Worm (Caenorhabditis elegans) whole organism, L2 larva: Measurements from ENCODE around the gene zmp-2.

Source experiments
- C34F6.9 ChIP-seq: fragments of 150-350 bp; optimal IDR thresholded peaks from 2 replicates; lab custom pipeline; 2014; ENCODE audit warnings: missing biosample characterization, missing genetic modification characterization
- F13H6.1 ChIP-seq: sonication (generic microtip); optimal IDR thresholded peaks from 2 replicates; lab custom pipeline; 2016; ENCODE audit warnings: missing genetic modification characterization, missing compliant biosample characterization
- Y55F3AM.14 ChIP-seq: fragments of 200-800 bp; sonication (Bioruptor generic); optimal IDR thresholded peaks from 2 replicates; lab custom pipeline; 2018; ENCODE audit warnings: mild to moderate bottlenecking, missing genetic modification characterization, missing compliant biosample characterization
- alr-1 ChIP-seq: fragments of 150-350 bp; optimal IDR thresholded peaks from 2 replicates; lab custom pipeline; 2014; ENCODE audit warnings: missing biosample characterization, missing genetic modification characterization
- blmp-1 ChIP-seq: sonication (generic microtip); optimal IDR thresholded peaks from 2 replicates; lab custom pipeline; 2017; ENCODE audit warnings: missing genetic modification characterization, mild to moderate bottlenecking, missing compliant biosample characterization, antibody characterized with exemption, moderate library complexity; ENCODE audit not compliant: insufficient read depth
- crh-2 ChIP-seq: sonication (generic microtip); optimal IDR thresholded peaks from 2 replicates; lab custom pipeline; 2017; ENCODE audit warnings: missing biosample characterization, missing genetic modification characterization
- dmd-4 ChIP-seq: sonication (generic microtip); optimal IDR thresholded peaks from 2 replicates; lab custom pipeline; 2017; ENCODE audit warnings: missing biosample characterization, missing genetic modification characterization
- egl-27 ChIP-seq: sonication (generic microtip); optimal IDR thresholded peaks from 3 replicates; lab custom pipeline; 2017; ENCODE audit warnings: missing biosample characterization, missing genetic modification reagents, missing genetic modification characterization
- elt-1 ChIP-seq: fragments of 150-350 bp; optimal IDR thresholded peaks from 2 replicates; lab custom pipeline; 2014; ENCODE audit warnings: missing biosample characterization, missing genetic modification characterization
- elt-3 ChIP-seq: sonication (generic microtip); optimal IDR thresholded peaks from 2 replicates; lab custom pipeline; 2017; ENCODE audit warnings: missing biosample characterization, missing genetic modification characterization
- fos-1 ChIP-seq: fragments of 150-350 bp; optimal IDR thresholded peaks from 2 replicates; lab custom pipeline; 2014; ENCODE audit warnings: missing biosample characterization, missing genetic modification characterization
- gmeb-1 ChIP-seq: fragments of 150-350 bp; optimal IDR thresholded peaks from 2 replicates; lab custom pipeline; 2014; ENCODE audit warnings: missing biosample characterization, missing genetic modification characterization
- lin-13 ChIP-seq: fragments of 150-350 bp; optimal IDR thresholded peaks from 2 replicates; lab custom pipeline; 2014; ENCODE audit warnings: missing biosample characterization, missing genetic modification reagents, missing genetic modification characterization
- lsy-2 ChIP-seq, 2 experiments: fragments of 150-350 bp in 1 of 2; sonication (generic microtip) in 1 of 2; optimal IDR thresholded peaks; 2 replicates each; lab custom pipeline; 2014 to 2017; ENCODE audit warnings: missing biosample characterization in 2 of 2, missing genetic modification characterization in 2 of 2
- mab-5 ChIP-seq: fragments of 150-350 bp; optimal IDR thresholded peaks from 2 replicates; lab custom pipeline; 2014; ENCODE audit warnings: missing biosample characterization, missing genetic modification characterization
- mbf-1 ChIP-seq: sonication (generic microtip); optimal IDR thresholded peaks from 2 replicates; lab custom pipeline; 2017; ENCODE audit warnings: missing biosample characterization, missing genetic modification characterization
- nhr-11 ChIP-seq: fragments of 150-350 bp; optimal IDR thresholded peaks from 2 replicates; lab custom pipeline; 2014; ENCODE audit warnings: missing biosample characterization, missing genetic modification characterization
- nhr-12 ChIP-seq: fragments of 150-350 bp; optimal IDR thresholded peaks from 2 replicates; lab custom pipeline; 2014; ENCODE audit warnings: missing biosample characterization, missing genetic modification characterization
- nhr-21 ChIP-seq: fragments of 150-350 bp; optimal IDR thresholded peaks from 2 replicates; lab custom pipeline; 2014; ENCODE audit warnings: missing biosample characterization, missing genetic modification characterization
- nhr-23 ChIP-seq: fragments of 150-350 bp; optimal IDR thresholded peaks from 2 replicates; lab custom pipeline; 2014; ENCODE audit warnings: missing biosample characterization, missing genetic modification reagents, missing genetic modification characterization
- nhr-25 ChIP-seq: fragments of 150-350 bp; sonication (generic microtip); optimal IDR thresholded peaks from 3 replicates; lab custom pipeline; 2014; ENCODE audit warnings: missing biosample characterization, missing genetic modification characterization
- nhr-6 ChIP-seq: fragments of 150-350 bp; optimal IDR thresholded peaks from 2 replicates; lab custom pipeline; 2014; ENCODE audit warnings: missing biosample characterization, missing genetic modification characterization
- nhr-77 ChIP-seq: fragments of 150-350 bp; optimal IDR thresholded peaks from 2 replicates; lab custom pipeline; 2014; ENCODE audit warnings: missing biosample characterization, missing genetic modification characterization
- peb-1 ChIP-seq: fragments of 150-350 bp; optimal IDR thresholded peaks from 2 replicates; lab custom pipeline; 2014; ENCODE audit warnings: missing biosample characterization, missing genetic modification characterization
- sem-4 ChIP-seq: fragments of 150-350 bp; optimal IDR thresholded peaks from 2 replicates; lab custom pipeline; 2014; ENCODE audit warnings: missing biosample characterization, missing genetic modification reagents, missing genetic modification characterization
- sma-3 ChIP-seq: sonication (generic microtip); optimal IDR thresholded peaks from 2 replicates; lab custom pipeline; 2016; ENCODE audit warnings: missing genetic modification reagents, missing genetic modification characterization, missing compliant biosample characterization
- zag-1 ChIP-seq: fragments of 150-350 bp; optimal IDR thresholded peaks from 2 replicates; lab custom pipeline; 2014; ENCODE audit warnings: missing biosample characterization, missing genetic modification characterization
- ztf-11 ChIP-seq: sonication (generic microtip); optimal IDR thresholded peaks from 2 replicates; lab custom pipeline; 2017; ENCODE audit warnings: missing biosample characterization, missing genetic modification characterization
- ztf-4 ChIP-seq: fragments of 150-350 bp; optimal IDR thresholded peaks from 2 replicates; lab custom pipeline; 2014; ENCODE audit warnings: missing biosample characterization, missing genetic modification characterization

The zmp-2 gene

DNA sequence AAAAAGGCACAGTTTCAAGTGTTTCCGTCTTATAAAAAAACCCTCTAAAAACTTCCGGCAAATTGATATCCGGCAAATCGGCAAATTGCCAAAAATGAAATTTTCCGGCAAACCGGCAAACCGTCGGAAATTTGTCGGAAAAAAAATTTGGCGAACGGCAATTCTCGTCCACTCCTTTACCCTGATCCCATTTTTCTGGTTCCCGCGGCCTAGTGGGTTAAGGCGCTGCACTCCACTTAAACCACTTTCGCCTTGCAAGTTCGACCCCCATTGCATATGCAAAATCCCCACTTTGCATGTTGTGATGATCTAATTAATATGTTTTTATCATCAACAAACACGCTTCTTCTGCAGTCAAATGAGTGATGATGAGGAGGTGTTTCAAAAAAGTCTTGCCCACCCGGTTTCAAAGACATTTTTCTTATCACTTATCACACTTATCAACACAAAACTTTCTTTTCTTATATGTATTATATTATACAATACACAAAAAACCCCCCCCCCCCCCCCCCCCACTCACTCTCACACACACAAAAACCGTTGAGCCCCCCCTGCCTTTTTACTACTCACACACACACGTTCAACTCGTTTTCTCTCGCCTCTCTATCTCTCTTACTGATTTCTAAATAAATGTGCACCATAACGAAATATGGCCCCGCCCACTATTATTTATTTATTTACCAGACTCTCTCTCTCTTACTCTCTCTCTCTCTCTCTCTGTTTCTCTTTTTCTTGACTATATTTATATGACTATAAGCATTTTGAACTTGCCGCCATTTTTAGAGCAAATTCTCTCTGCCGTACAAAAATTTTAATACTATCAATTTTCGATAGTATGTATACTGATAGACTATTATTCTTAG, 16.8 kb downstream of the zmp-2 start:
- TF ChIP-seq mab-5 (tag; lab: Kevin White, UChicago) (no peak), F13H6.1 (peak; percentile 32), blmp-1 (tag; lab: Kevin White, UChicago) (no peak)

DNA sequence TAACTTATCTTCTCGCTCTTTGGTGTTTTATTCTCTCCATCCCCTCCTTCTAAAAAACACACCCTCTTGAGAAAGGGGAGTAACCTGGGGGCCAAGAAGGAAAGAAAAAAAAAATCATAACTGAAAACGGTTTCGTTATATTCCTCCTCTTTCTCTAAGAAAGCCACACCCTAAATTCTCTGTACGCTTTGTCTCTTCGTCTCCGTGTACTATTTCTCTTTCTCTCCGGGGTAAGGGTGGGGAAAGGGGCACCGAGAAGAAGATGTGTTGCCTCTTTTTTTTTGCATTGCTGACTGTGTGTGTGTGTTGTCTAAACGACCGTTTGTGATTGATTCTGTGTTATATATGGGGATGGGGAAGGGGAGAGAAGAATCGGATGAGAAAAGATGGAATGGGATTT, 20.0 kb downstream of the zmp-2 start:
- TF ChIP-seq sma-3 (GFP tag; lab: Kevin White, UChicago) = peak; percentile 32
- peak; percentile 14 for TF ChIP-seq nhr-21 (tag; lab: Kevin White, UChicago)
- no peak for TF ChIP-seq sem-4 (tag; lab: Kevin White, UChicago)
- TF ChIP-seq fos-1 (tag; lab: Kevin White, UChicago) = peak; percentile 20
- TF ChIP-seq, all 48 proteins: peak for 3

DNA sequence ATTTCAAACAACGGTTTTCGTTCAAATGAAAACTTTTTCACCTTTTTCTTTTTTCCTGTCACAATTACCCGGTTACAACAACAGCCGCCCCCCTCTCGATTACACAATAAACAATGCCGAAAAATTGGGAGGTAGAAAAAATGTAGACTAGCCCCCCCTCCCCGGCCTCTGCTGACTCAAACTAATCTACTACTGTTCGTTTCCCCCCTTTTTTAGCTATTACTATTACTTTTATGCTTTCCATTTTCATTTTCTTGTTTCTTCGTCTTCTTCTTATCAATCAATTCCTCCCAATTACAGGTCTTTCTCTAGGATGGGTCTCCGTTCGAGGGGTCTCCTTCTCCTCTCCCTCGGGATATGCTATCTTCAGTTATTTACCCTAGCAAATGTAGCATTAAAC, 21.6 kb downstream of the zmp-2 start, which contains the start of gene let-805:
let-805 (plus strand) TSS at position 301 of the 400 bp plus-strand sequence.
- no peak for TF ChIP-seq nhr-23 (tag; lab: Kevin White, UChicago)
- TF ChIP-seq, all 48 proteins: peak for 0

DNA sequence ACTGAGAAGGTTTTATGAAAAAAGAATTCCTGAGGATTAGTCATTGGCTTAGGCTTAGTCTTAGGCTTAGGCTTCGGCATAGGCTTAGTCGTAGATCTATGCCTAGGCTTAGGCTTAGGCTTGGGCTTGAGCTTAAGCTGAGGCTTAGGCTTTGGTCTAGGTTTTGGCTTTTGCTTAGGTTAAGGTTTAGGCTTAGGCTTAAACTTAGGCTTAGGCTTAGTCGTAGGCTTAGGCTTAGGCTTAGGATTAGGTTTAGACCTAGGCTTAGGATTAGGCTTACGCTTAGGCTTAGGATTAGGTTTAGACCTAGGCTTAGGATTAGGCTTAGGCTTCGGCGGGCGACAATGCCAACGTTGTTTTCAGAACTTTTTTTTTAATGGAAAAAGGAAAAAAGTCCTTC, 39.3 kb downstream of the zmp-2 start:
- TF ChIP-seq Y55F3AM.14 (GFP tag; lab: Kevin White, UChicago) (no peak), nhr-12 (tag; lab: Kevin White, UChicago) (no peak), nhr-11 (tag; lab: Kevin White, UChicago) (no peak), sma-3 (GFP tag; lab: Kevin White, UChicago) (no peak), sem-4 (tag; lab: Kevin White, UChicago) (no peak), zag-1 (no peak), gmeb-1 (tag; lab: Kevin White, UChicago) (no peak), peb-1 (tag; lab: Kevin White, UChicago) (no peak), elt-3 (tag; lab: Kevin White, UChicago) (no peak), nhr-77 (tag; lab: Kevin White, UChicago) (no peak), egl-27 (tag; lab: Kevin White, UChicago) (no peak), mbf-1 (no peak), ztf-4 (tag; lab: Kevin White, UChicago) (no peak), fos-1 (tag; lab: Kevin White, UChicago) (no peak), alr-1 (tag; lab: Kevin White, UChicago) (no peak), ztf-11 (tag; lab: Kevin White, UChicago) (no peak), C34F6.9 (tag; lab: Kevin White, UChicago) (no peak)

DNA sequence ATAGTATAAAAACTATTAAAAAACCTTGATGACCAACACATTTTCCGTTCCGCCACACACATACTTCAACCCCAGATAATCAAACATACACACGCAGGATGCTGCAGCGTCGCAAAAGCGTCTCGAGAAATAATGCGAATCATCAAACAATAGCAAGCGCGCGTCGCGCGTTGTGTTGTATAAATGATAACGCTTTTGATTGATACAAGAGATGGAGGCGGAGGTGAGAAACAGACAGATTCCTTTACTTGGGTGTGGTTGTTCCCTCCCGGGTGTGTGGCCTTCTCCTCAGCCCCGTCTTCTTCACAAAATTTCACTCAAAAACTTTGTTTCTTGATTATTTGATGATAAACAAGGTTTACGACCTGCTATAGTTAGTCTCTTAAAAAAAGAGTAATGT, 39.9 kb downstream of the zmp-2 start:
- no peak for TF ChIP-seq lsy-2 (tag; optimal IDR thresholded peaks at IDR 0.05; lab: Kevin White, UChicago)
- TF ChIP-seq lin-13 = no peak
- no peak for TF ChIP-seq nhr-77 (tag; lab: Kevin White, UChicago)
- no peak for TF ChIP-seq crh-2 (tag; lab: Kevin White, UChicago)
- peak; percentile 94 for TF ChIP-seq fos-1 (tag; lab: Kevin White, UChicago)
- TF ChIP-seq nhr-21 (tag; lab: Kevin White, UChicago) = no peak
- TF ChIP-seq elt-1 (tag; lab: Kevin White, UChicago) = no peak
- TF ChIP-seq nhr-25 (tag; lab: Kevin White, UChicago) = no peak
- no peak for TF ChIP-seq nhr-6 (tag; lab: Kevin White, UChicago)
- no peak for TF ChIP-seq zag-1
- TF ChIP-seq gmeb-1 (tag; lab: Kevin White, UChicago) = peak; percentile 12
- no peak for TF ChIP-seq nhr-23 (tag; lab: Kevin White, UChicago)
- no peak for TF ChIP-seq blmp-1 (tag; lab: Kevin White, UChicago)

DNA sequence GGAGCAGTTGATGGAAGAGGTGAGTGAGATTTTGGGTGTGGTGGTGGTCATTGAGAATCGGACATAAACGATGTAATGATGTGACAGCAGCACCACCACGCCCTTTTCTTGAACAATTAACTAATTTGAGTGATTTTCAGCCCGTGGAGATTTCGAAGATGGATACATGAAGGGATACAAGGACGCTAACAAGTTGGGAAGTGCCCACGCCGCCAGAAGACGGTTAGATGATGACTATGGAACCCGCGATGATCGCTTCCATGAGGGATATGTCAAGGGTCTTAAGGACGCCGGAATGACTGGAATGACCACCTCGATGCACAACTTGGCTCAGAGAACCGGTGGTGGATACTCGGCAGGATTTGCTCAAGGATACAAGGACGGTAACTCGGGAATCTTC, 41.8 kb downstream of the zmp-2 start:
- no peak for TF ChIP-seq dmd-4 (tag; lab: Kevin White, UChicago)
- TF ChIP-seq, all 48 proteins: peak for 0
